Fruit fly (Drosophila melanogaster) whole organism, adult: ENCODE measurements around the gene Meics.

Experiments
- CG11617 ChIP-seq: fragments of 200-800 bp; sonication (Bioruptor generic); optimal IDR thresholded peaks from 2 replicates; lab custom pipeline; 2017; ENCODE audit warnings: mild to moderate bottlenecking, missing biosample characterization, missing genetic modification reagents, missing genetic modification characterization
- CG12768 ChIP-seq: fragments of 200-800 bp; sonication (Bioruptor generic); optimal IDR thresholded peaks from 2 replicates; lab custom pipeline; 2017; ENCODE audit warnings: missing biosample characterization, missing genetic modification characterization, mild to moderate bottlenecking, moderate library complexity, missing genetic modification reagents
- CG14711 ChIP-seq: fragments of 200-800 bp; sonication (Bioruptor generic); optimal IDR thresholded peaks from 2 replicates; lab custom pipeline; 2018; ENCODE audit warnings: missing biosample characterization, mild to moderate bottlenecking, missing genetic modification characterization, moderate library complexity
- CG1620 ChIP-seq: fragments of 200-800 bp; sonication (Bioruptor generic); optimal IDR thresholded peaks from 2 replicates; lab custom pipeline; 2016; ENCODE audit warnings: missing biosample characterization, missing genetic modification characterization
- CG33017 ChIP-seq: fragments of 200-800 bp; sonication (Bioruptor generic); optimal IDR thresholded peaks from 2 replicates; lab custom pipeline; 2018; ENCODE audit warnings: missing biosample characterization, mild to moderate bottlenecking, missing genetic modification characterization, moderate library complexity
- CG5204 ChIP-seq: fragments of 200-800 bp; sonication (Bioruptor generic); optimal IDR thresholded peaks from 2 replicates; lab custom pipeline; 2016; ENCODE audit warnings: missing biosample characterization, missing genetic modification characterization
- CG7045 ChIP-seq: fragments of 200-800 bp; sonication (Bioruptor generic); optimal IDR thresholded peaks from 2 replicates; lab custom pipeline; 2017; ENCODE audit warnings: missing biosample characterization, mild to moderate bottlenecking, missing genetic modification characterization
- CG7101 ChIP-seq: fragments of 200-800 bp; sonication (Bioruptor generic); optimal IDR thresholded peaks from 2 replicates; lab custom pipeline; 2018; ENCODE audit warnings: missing biosample characterization, mild to moderate bottlenecking, missing genetic modification characterization, moderate library complexity
- Clk ChIP-seq: fragments of 200-800 bp; sonication (Bioruptor generic); optimal IDR thresholded peaks from 2 replicates; lab custom pipeline; 2017; ENCODE audit warnings: missing biosample characterization, missing genetic modification characterization
- Crg-1 ChIP-seq: fragments of 200-800 bp; sonication (Bioruptor generic); optimal IDR thresholded peaks from 2 replicates; lab custom pipeline; 2016; ENCODE audit warnings: missing biosample characterization, missing genetic modification characterization
- Hr96 ChIP-seq: fragments of 200-800 bp; sonication (Bioruptor generic); optimal IDR thresholded peaks from 2 replicates; lab custom pipeline; 2016; ENCODE audit warnings: missing biosample characterization, missing genetic modification characterization
- Mnt ChIP-seq: fragments of 200-800 bp; sonication (Bioruptor generic); optimal IDR thresholded peaks from 2 replicates; lab custom pipeline; 2016; ENCODE audit warnings: missing biosample characterization, mild to moderate bottlenecking, missing genetic modification characterization
- bab1 ChIP-seq: fragments of 200-800 bp; sonication (Bioruptor generic); optimal IDR thresholded peaks from 3 replicates; lab custom pipeline; 2019; ENCODE audit warnings: missing biosample characterization, mild to moderate bottlenecking, missing genetic modification characterization, moderate library complexity
- cic ChIP-seq: fragments of 200-800 bp; sonication (Bioruptor generic); optimal IDR thresholded peaks from 2 replicates; lab custom pipeline; 2017; ENCODE audit warnings: missing biosample characterization, mild to moderate bottlenecking, missing genetic modification characterization, moderate library complexity
- cnc ChIP-seq, 2 experiments: fragments of >200 bp; optimal IDR thresholded peaks; 2 replicates each; lab custom pipeline; 2017
- kay ChIP-seq: fragments of 200-800 bp; sonication (Bioruptor generic); peaks from one replicate; lab custom pipeline; 2016; ENCODE audit warnings: missing biosample characterization, missing genetic modification characterization, borderline replicate concordance
- ovo ChIP-seq: fragments of 200-800 bp; sonication (Bioruptor generic); optimal IDR thresholded peaks from 2 replicates; lab custom pipeline; 2016; ENCODE audit warnings: missing biosample characterization, missing genetic modification characterization
- pad ChIP-seq: fragments of 200-800 bp; sonication (Bioruptor generic); optimal IDR thresholded peaks from 3 replicates; lab custom pipeline; 2017; ENCODE audit warnings: missing biosample characterization, missing genetic modification characterization, mild to moderate bottlenecking, moderate library complexity, missing genetic modification reagents
- tj ChIP-seq: fragments of 200-800 bp; sonication (Bioruptor generic); optimal IDR thresholded peaks from 3 replicates; lab custom pipeline; 2017; ENCODE audit warnings: missing biosample characterization, mild to moderate bottlenecking, missing genetic modification characterization, moderate library complexity
- toe ChIP-seq: fragments of 200-800 bp; sonication (Bioruptor generic); optimal IDR thresholded peaks from 2 replicates; lab custom pipeline; 2016; ENCODE audit warnings: missing biosample characterization, missing genetic modification characterization

Gene Meics

DNA sequence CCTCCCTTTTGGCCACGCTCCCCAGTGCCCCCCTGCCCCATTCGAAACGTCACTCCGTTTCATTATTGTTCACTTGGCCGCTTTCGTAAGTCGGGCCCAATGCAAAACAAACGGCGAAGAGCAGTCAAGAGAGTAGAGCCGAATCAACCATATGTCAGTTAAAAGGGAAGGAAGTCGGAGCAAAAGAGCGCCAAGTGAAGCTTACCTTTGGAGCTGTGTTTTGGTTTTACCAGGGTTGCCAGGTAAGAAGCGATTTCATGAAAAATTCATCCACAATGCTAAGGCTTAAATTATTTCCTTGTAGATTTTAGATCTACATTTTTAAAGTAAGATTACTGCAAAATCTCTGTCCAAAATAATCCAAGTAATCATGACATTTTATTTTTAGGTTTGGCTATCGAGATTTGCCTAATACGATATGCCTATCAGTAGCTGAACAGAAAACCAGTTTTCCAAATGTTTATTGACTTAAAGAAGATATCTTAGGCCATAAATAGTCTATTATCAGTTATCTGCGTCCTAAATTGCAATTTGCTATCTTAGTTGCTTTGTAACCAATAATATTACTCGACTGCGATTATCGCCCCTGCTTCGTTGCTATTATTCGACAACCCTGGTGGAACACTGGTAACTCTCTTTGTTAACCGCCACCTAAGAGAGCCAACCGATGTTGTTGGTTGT is 25.9 kb downstream of the Meics start:
- TF ChIP-seq CG7045 (GFP tag; lab: Kevin White, UChicago): peak; percentile 90
- TF ChIP-seq CG11617 (GFP tag; lab: Kevin White, UChicago): peak; percentile 90
- peak; percentile 86 for TF ChIP-seq Hr96 (GFP tag; lab: Kevin White, UChicago)
- peak; percentile 38 for TF ChIP-seq kay (GFP tag; lab: Kevin White, UChicago)
- TF ChIP-seq Clk (GFP tag; lab: Kevin White, UChicago): peak; percentile 57
- peak; percentile 25 for TF ChIP-seq ovo (GFP tag; lab: Kevin White, UChicago)
- TF ChIP-seq cnc (optimal IDR thresholded peaks at IDR 0.05; lab: Kevin White, UChicago): no peak
- peak; percentile 83 for TF ChIP-seq CG12768 (GFP tag; lab: Kevin White, UChicago)
- peak; percentile 74 for TF ChIP-seq CG7101
- peak; percentile 95 for TF ChIP-seq bab1
- TF ChIP-seq tj (GFP tag; lab: Kevin White, UChicago): peak; percentile 57
- TF ChIP-seq pad (GFP tag; lab: Kevin White, UChicago): peak; percentile 72
- TF ChIP-seq CG33017: peak; percentile 65
- peak; percentile 84 for TF ChIP-seq toe
- TF ChIP-seq CG5204 (GFP tag; lab: Kevin White, UChicago): peak; percentile 88
- TF ChIP-seq cic (GFP tag; lab: Kevin White, UChicago): no peak
- TF ChIP-seq Crg-1: peak; percentile 82
- TF ChIP-seq CG14711 (tag; lab: Kevin White, UChicago): peak; percentile 82
- TF ChIP-seq CG1620 (GFP tag; lab: Kevin White, UChicago): peak; percentile 73
- no peak for TF ChIP-seq Mnt (GFP tag; lab: Kevin White, UChicago)

DNA sequence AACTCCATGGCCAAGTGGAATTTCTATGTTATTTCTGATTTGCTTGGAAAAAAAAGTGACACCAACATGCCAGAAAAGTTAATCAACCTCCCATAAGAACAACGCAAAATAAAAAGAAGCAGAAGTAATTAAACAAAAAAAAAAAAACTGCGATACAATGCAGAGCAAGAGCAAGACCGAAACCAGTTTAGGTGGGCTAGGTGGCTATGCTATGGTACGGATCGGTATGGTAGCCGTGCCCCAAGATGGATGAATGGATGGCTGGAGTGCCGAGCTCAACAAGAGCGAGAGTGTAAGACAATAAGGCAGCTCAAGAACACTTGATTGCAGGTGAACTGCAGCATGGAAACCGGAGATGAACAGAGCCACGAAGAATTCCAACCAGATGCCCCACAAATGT is 27.7 kb downstream of the Meics start:
- no peak for TF ChIP-seq CG7045 (GFP tag; lab: Kevin White, UChicago)
- TF ChIP-seq CG33017: no peak
- no peak for TF ChIP-seq Clk (GFP tag; lab: Kevin White, UChicago)
- TF ChIP-seq Mnt (GFP tag; lab: Kevin White, UChicago): no peak
- no peak for TF ChIP-seq CG14711 (tag; lab: Kevin White, UChicago)
- TF ChIP-seq CG1620 (GFP tag; lab: Kevin White, UChicago): no peak
- no peak for TF ChIP-seq kay (GFP tag; lab: Kevin White, UChicago)
- no peak for TF ChIP-seq Hr96 (GFP tag; lab: Kevin White, UChicago)
- TF ChIP-seq bab1: no peak
- no peak for TF ChIP-seq pad (GFP tag; lab: Kevin White, UChicago)
- no peak for TF ChIP-seq CG5204 (GFP tag; lab: Kevin White, UChicago)
- TF ChIP-seq tj (GFP tag; lab: Kevin White, UChicago): no peak
- TF ChIP-seq cnc (optimal IDR thresholded peaks at IDR 0.05; lab: Kevin White, UChicago): no peak
- no peak for TF ChIP-seq toe
- no peak for TF ChIP-seq cic (GFP tag; lab: Kevin White, UChicago)
- no peak for TF ChIP-seq CG7101
- TF ChIP-seq ovo (GFP tag; lab: Kevin White, UChicago): no peak
- TF ChIP-seq CG11617 (GFP tag; lab: Kevin White, UChicago): no peak
- no peak for TF ChIP-seq Crg-1

DNA sequence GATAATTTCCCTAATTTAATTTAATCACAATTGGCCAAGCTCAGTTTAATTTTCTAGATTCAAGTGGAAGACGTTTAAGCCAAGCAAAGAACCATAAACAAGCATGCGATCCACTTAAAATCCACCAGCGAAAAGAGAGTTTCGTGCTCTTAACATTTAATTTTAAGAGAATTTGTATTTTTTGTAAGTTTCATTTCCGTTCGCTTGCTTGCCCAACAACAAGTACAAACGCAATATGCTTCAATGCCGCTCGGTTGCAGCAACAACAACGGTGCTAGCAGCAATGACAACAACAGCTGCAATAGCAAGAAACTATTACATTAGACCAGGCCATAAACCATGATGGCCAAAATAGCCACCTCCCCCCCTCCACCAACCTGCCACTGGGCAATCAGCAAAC is 29.6 kb downstream of the Meics start:
- no peak for TF ChIP-seq CG11617 (GFP tag; lab: Kevin White, UChicago)
- TF ChIP-seq CG33017: no peak
- TF ChIP-seq CG7101: no peak
- TF ChIP-seq Crg-1: no peak
- TF ChIP-seq CG14711 (tag; lab: Kevin White, UChicago): no peak
- TF ChIP-seq cnc (optimal IDR thresholded peaks at IDR 0.05; lab: Kevin White, UChicago): no peak
- TF ChIP-seq cic (GFP tag; lab: Kevin White, UChicago): no peak
- TF ChIP-seq Clk (GFP tag; lab: Kevin White, UChicago): no peak
- no peak for TF ChIP-seq Mnt (GFP tag; lab: Kevin White, UChicago)
- TF ChIP-seq tj (GFP tag; lab: Kevin White, UChicago): no peak
- TF ChIP-seq toe: no peak
- TF ChIP-seq Hr96 (GFP tag; lab: Kevin White, UChicago): no peak
- TF ChIP-seq CG12768 (GFP tag; lab: Kevin White, UChicago): no peak
- no peak for TF ChIP-seq CG5204 (GFP tag; lab: Kevin White, UChicago)

DNA sequence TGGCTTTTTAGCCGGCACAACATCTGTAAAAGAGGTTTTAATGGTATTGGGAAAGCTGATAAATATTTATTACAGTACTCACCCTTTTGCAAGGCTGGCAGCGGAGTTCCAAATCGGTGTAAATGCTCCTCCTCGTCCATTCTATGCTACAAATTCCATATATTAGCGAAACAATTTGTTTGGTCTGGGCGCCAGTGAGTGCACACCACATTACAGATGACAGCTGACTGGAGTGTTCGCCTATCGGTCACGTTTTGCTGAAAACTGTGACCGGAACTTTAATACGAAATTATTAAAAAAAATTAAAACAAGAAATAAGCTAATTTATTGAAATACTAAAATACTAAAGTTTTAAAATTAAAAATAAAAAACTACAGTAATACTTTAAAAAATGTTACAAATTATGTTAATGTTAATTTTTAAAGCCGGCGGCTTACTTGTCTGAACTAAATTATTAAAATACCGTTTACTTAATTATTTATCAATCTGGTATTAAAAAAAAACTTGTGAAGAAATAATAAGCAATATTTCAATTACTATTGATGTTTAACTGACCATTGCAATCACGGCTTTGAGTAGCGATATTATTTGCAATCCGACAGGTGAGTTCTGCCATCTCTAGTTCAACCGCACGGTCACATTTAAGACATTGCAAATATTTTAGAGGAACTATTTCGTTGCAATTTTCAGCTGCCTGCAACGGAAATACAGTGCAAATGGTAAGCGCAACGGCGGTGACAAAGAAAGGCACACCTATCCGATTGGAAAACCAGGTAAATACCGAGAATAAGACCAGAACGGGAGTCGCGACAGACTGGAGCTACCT is 35.5 kb downstream of the Meics start, which contains the start of the genes CG8833 and DCTN1-p150:
Gene CG8833, minus strand, starts transcription at position 232 of the 826 bp plus-strand sequence.
Gene DCTN1-p150, plus strand, starts transcription at position 619 of the 826 bp plus-strand sequence.
- TF ChIP-seq CG1620 (GFP tag; lab: Kevin White, UChicago) (peak; percentile 46), cnc (optimal IDR thresholded peaks at IDR 0.05; lab: Kevin White, UChicago) (no peak), CG33017 (no peak), cic (GFP tag; lab: Kevin White, UChicago) (no peak), CG11617 (GFP tag; lab: Kevin White, UChicago) (peak; percentile 7), ovo (GFP tag; lab: Kevin White, UChicago) (no peak), CG12768 (GFP tag; lab: Kevin White, UChicago) (no peak), Hr96 (GFP tag; lab: Kevin White, UChicago) (peak; percentile 19), CG7101 (peak; percentile 25), bab1 (no peak), Clk (GFP tag; lab: Kevin White, UChicago) (no peak), Crg-1 (no peak), tj (GFP tag; lab: Kevin White, UChicago) (peak; percentile 25), toe (peak; percentile 54), CG7045 (GFP tag; lab: Kevin White, UChicago) (peak; percentile 22), CG5204 (GFP tag; lab: Kevin White, UChicago) (no peak), CG14711 (tag; lab: Kevin White, UChicago) (peak; percentile 20), pad (GFP tag; lab: Kevin White, UChicago) (peak; percentile 6), kay (GFP tag; lab: Kevin White, UChicago) (peak; percentile 75), Mnt (GFP tag; lab: Kevin White, UChicago) (no peak)
